Worm (Caenorhabditis elegans) whole organism, late embryonic: ENCODE results near the gene uncp-18.

Source experiments
- C38D4.7 ChIP-seq: fragments of 200-800 bp; sonication (Bioruptor generic); optimal IDR thresholded peaks from 2 replicates; lab custom pipeline; 2018; ENCODE audit warnings: mild to moderate bottlenecking, missing genetic modification characterization, moderate library complexity, missing compliant biosample characterization
- K09A11.1 ChIP-seq: sonication (generic microtip); optimal IDR thresholded peaks from 2 replicates; lab custom pipeline; 2017; ENCODE audit warnings: antibody characterized with exemption, mild to moderate bottlenecking, missing genetic modification characterization, missing compliant biosample characterization; ENCODE audit not compliant: insufficient read depth
- Y22D7AL.16 ChIP-seq: sonication (generic microtip); optimal IDR thresholded peaks from 2 replicates; lab custom pipeline; 2016; ENCODE audit warnings: missing genetic modification characterization, missing compliant biosample characterization
- ceh-18 ChIP-seq: sonication (generic microtip); optimal IDR thresholded peaks from 2 replicates; lab custom pipeline; 2016; ENCODE audit warnings: missing genetic modification characterization, missing compliant biosample characterization
- ceh-24 ChIP-seq: sonication (generic microtip); optimal IDR thresholded peaks from 2 replicates; lab custom pipeline; 2016; ENCODE audit warnings: mild to moderate bottlenecking, missing genetic modification characterization, missing compliant biosample characterization
- ceh-31 ChIP-seq: sonication (generic microtip); optimal IDR thresholded peaks from 2 replicates; lab custom pipeline; 2016; ENCODE audit warnings: missing genetic modification characterization, missing compliant biosample characterization
- ceh-34 ChIP-seq: sonication (generic microtip); optimal IDR thresholded peaks from 2 replicates; lab custom pipeline; 2016; ENCODE audit warnings: mild to moderate bottlenecking, missing genetic modification characterization, missing compliant biosample characterization
- ceh-45 ChIP-seq: fragments of 200-800 bp; sonication (Bioruptor generic); IDR thresholded peaks from 2 replicates; pipeline ENCODE4 v1.3.6; 2022; ENCODE audit warnings: missing genetic modification reagents, missing genetic modification characterization, missing compliant biosample characterization
- ceh-6 ChIP-seq: fragments of 200-800 bp; sonication (Bioruptor generic); optimal IDR thresholded peaks from 2 replicates; lab custom pipeline; 2018; ENCODE audit warnings: mild to moderate bottlenecking, missing genetic modification characterization, missing compliant biosample characterization
- ceh-9 ChIP-seq: sonication (generic microtip); optimal IDR thresholded peaks from 2 replicates; lab custom pipeline; 2016; ENCODE audit warnings: mild to moderate bottlenecking, missing genetic modification characterization, inconsistent platforms, missing compliant biosample characterization
- che-1 ChIP-seq: sonication (generic microtip); optimal IDR thresholded peaks from 2 replicates; lab custom pipeline; 2016; ENCODE audit warnings: mild to moderate bottlenecking, missing genetic modification characterization, missing compliant biosample characterization
- dmd-4 ChIP-seq: sonication (generic microtip); optimal IDR thresholded peaks from 2 replicates; lab custom pipeline; 2016; ENCODE audit warnings: borderline replicate concordance, missing genetic modification characterization, missing compliant biosample characterization
- elt-2 ChIP-seq: sonication (generic microtip); optimal IDR thresholded peaks from 2 replicates; lab custom pipeline; 2016; ENCODE audit warnings: missing genetic modification reagents, missing genetic modification characterization, missing compliant biosample characterization
- elt-4 ChIP-seq: sonication (generic microtip); optimal IDR thresholded peaks from 2 replicates; lab custom pipeline; 2016; ENCODE audit warnings: missing genetic modification characterization, missing compliant biosample characterization
- eyg-1 ChIP-seq: sonication (generic microtip); optimal IDR thresholded peaks from 2 replicates; lab custom pipeline; 2016; ENCODE audit warnings: missing genotype, missing genetic modification characterization, missing compliant biosample characterization
- fax-1 ChIP-seq: sonication (generic microtip); optimal IDR thresholded peaks from 2 replicates; lab custom pipeline; 2016; ENCODE audit warnings: missing genotype, missing genetic modification characterization, missing compliant biosample characterization
- fkh-10 ChIP-seq: fragments of 150-350 bp; optimal IDR thresholded peaks from 2 replicates; lab custom pipeline; 2014; ENCODE audit warnings: missing biosample characterization, missing genetic modification reagents, missing genetic modification characterization
- fkh-6 ChIP-seq: sonication (generic microtip); optimal IDR thresholded peaks from 2 replicates; lab custom pipeline; 2016; ENCODE audit warnings: missing genetic modification characterization, missing compliant biosample characterization
- gmeb-2 ChIP-seq: sonication (generic microtip); optimal IDR thresholded peaks from 2 replicates; lab custom pipeline; 2016; ENCODE audit warnings: missing genetic modification characterization, inconsistent platforms, missing compliant biosample characterization
- hlh-30 ChIP-seq: sonication (generic microtip); optimal IDR thresholded peaks from 2 replicates; lab custom pipeline; 2017; ENCODE audit warnings: antibody characterized with exemption, missing genetic modification characterization, missing compliant biosample characterization; ENCODE audit not compliant: insufficient read depth
- hlh-6 ChIP-seq: sonication (generic microtip); optimal IDR thresholded peaks from 2 replicates; lab custom pipeline; 2016; ENCODE audit warnings: missing genotype, missing genetic modification characterization, missing compliant biosample characterization
- hlh-8 ChIP-seq: sonication (generic microtip); optimal IDR thresholded peaks from 2 replicates; lab custom pipeline; 2016; ENCODE audit warnings: missing genotype, missing genetic modification characterization, missing compliant biosample characterization
- madf-2 ChIP-seq: sonication (generic microtip); optimal IDR thresholded peaks from 2 replicates; lab custom pipeline; 2017; ENCODE audit warnings: missing genetic modification characterization, missing compliant biosample characterization
- mec-3 ChIP-seq: sonication (generic microtip); optimal IDR thresholded peaks from 2 replicates; lab custom pipeline; 2016; ENCODE audit warnings: borderline replicate concordance, missing genetic modification characterization, missing compliant biosample characterization
- nfya-1 ChIP-seq: sonication (generic microtip); optimal IDR thresholded peaks from 2 replicates; lab custom pipeline; 2017; ENCODE audit warnings: missing genetic modification characterization, mild to moderate bottlenecking, missing compliant biosample characterization, antibody characterized with exemption, moderate library complexity
- nhr-232 ChIP-seq: sonication (generic microtip); optimal IDR thresholded peaks from 2 replicates; lab custom pipeline; 2016; ENCODE audit warnings: missing genetic modification characterization, missing compliant biosample characterization
- odd-2 ChIP-seq: sonication (generic microtip); optimal IDR thresholded peaks from 2 replicates; lab custom pipeline; 2017; ENCODE audit warnings: antibody characterized with exemption, mild to moderate bottlenecking, missing genetic modification characterization, missing compliant biosample characterization
- pag-3 ChIP-seq: sonication (generic microtip); optimal IDR thresholded peaks from 2 replicates; lab custom pipeline; 2016; ENCODE audit warnings: missing compliant biosample characterization, missing genetic modification characterization, borderline replicate concordance
- pax-1 ChIP-seq: fragments of 150-350 bp; optimal IDR thresholded peaks from 2 replicates; lab custom pipeline; 2014; ENCODE audit warnings: missing biosample characterization, missing genetic modification characterization
- pha-2 ChIP-seq: sonication (generic microtip); optimal IDR thresholded peaks from 2 replicates; lab custom pipeline; 2017; ENCODE audit warnings: mild to moderate bottlenecking, missing genetic modification characterization, missing compliant biosample characterization
- pqm-1 ChIP-seq: sonication (generic microtip); optimal IDR thresholded peaks from 2 replicates; lab custom pipeline; 2016; ENCODE audit warnings: missing genetic modification characterization, missing compliant biosample characterization
- pros-1 ChIP-seq: fragments of 150-350 bp; optimal IDR thresholded peaks from 2 replicates; lab custom pipeline; 2014; ENCODE audit warnings: missing biosample characterization, missing genetic modification reagents, missing genetic modification characterization
- ref-2 ChIP-seq: sonication (generic microtip); optimal IDR thresholded peaks from 2 replicates; lab custom pipeline; 2016; ENCODE audit warnings: missing genetic modification characterization, missing compliant biosample characterization
- rnt-1 ChIP-seq: sonication (generic microtip); optimal IDR thresholded peaks from 2 replicates; lab custom pipeline; 2016; ENCODE audit warnings: missing genetic modification characterization, missing compliant biosample characterization
- sdc-2 ChIP-seq: sonication (generic microtip); optimal IDR thresholded peaks from 2 replicates; lab custom pipeline; 2016; ENCODE audit warnings: missing genotype, missing genetic modification characterization, missing compliant biosample characterization
- sox-2 ChIP-seq: fragments of 200-800 bp; sonication (Bioruptor generic); IDR thresholded peaks from 2 replicates; pipeline ENCODE4 v1.3.6; 2022; ENCODE audit warnings: missing genetic modification reagents, missing genetic modification characterization, missing compliant biosample characterization
- sox-4 ChIP-seq: sonication (generic microtip); optimal IDR thresholded peaks from 2 replicates; lab custom pipeline; 2017; ENCODE audit warnings: mild to moderate bottlenecking, missing genetic modification characterization, inconsistent platforms, missing compliant biosample characterization
- syd-9 ChIP-seq: sonication (generic microtip); optimal IDR thresholded peaks from 2 replicates; lab custom pipeline; 2016; ENCODE audit warnings: mild to moderate bottlenecking, missing genetic modification characterization, moderate library complexity, missing compliant biosample characterization
- tbx-7 ChIP-seq: sonication (generic microtip); optimal IDR thresholded peaks from 2 replicates; lab custom pipeline; 2016; ENCODE audit warnings: missing genotype, missing genetic modification characterization, missing compliant biosample characterization
- unc-3 ChIP-seq, 2 experiments: fragments of 200-800 bp in 1 of 2; sonication (Bioruptor generic) in 1 of 2; sonication (generic microtip) in 1 of 2; conservative IDR thresholded peaks in 1 of 2; optimal IDR thresholded peaks in 1 of 2; 2 replicates each; pipeline versions ENCODE4 v1.3.6 to Lab custom; 2016 to 2022; ENCODE audit warnings: missing compliant biosample characterization in 2 of 2, missing genetic modification characterization in 2 of 2, missing genetic modification reagents in 1 of 2
- unc-55 ChIP-seq: sonication (generic microtip); optimal IDR thresholded peaks from 2 replicates; lab custom pipeline; 2017; ENCODE audit warnings: missing biosample characterization, missing genetic modification reagents, missing genetic modification characterization
- unc-86 ChIP-seq: sonication (generic microtip); optimal IDR thresholded peaks from 2 replicates; lab custom pipeline; 2016; ENCODE audit warnings: missing genetic modification characterization, missing compliant biosample characterization
- ztf-16 ChIP-seq: sonication (generic microtip); optimal IDR thresholded peaks from 2 replicates; lab custom pipeline; 2017; ENCODE audit warnings: missing genetic modification characterization, missing compliant biosample characterization

uncp-18 gene

ce11 chrIV:378838-379237 lies 11.5 kb upstream of the uncp-18 start:
- TF ChIP-seq unc-55 (GFP tag; lab: Kevin White, UChicago), result peak; percentile 68
- TF ChIP-seq pros-1 (tag; lab: Kevin White, UChicago), result no peak
- TF ChIP-seq, all 69 proteins: peak for 1

- TF ChIP-seq pax-1 (no peak), fax-1 (tag; lab: Kevin White, UChicago) (no peak), fkh-10 (GFP tag; lab: Kevin White, UChicago) (no peak), K09A11.1 (no peak), pha-2 (no peak), ceh-6 (GFP tag; lab: Kevin White, UChicago) (no peak), syd-9 (no peak), ceh-9 (tag; lab: Kevin White, UChicago) (no peak), ceh-45 (GFP tag; lab: Robert Waterston, UW) (no peak), elt-4 (no peak), tbx-7 (tag; lab: Kevin White, UChicago) (no peak), elt-2 (no peak), Y22D7AL.16 (tag; lab: Kevin White, UChicago) (no peak), odd-2 (no peak)
Measured at ce11 chrIV:379605-380004, 10.8 kb upstream of the uncp-18 start.

ce11 chrIV:383135-383731 lies 7.1 kb upstream of the uncp-18 start, which contains the start of gene spl-1:
Gene spl-1 (minus strand): TSS chrIV:383185.
- TF ChIP-seq elt-2 (peak; percentile 49), ztf-16 (tag; lab: Kevin White, UChicago) (no peak)

- TF ChIP-seq hlh-6 (tag; lab: Kevin White, UChicago) (peak; percentile 86), eyg-1 (tag; lab: Kevin White, UChicago) (peak; percentile 70), nhr-232 (tag; lab: Kevin White, UChicago) (peak; percentile 48), madf-2 (peak; percentile 43), dmd-4 (tag; lab: Kevin White, UChicago) (peak; percentile 93), ref-2 (tag; lab: Kevin White, UChicago) (peak; percentile 97), pros-1 (tag; lab: Kevin White, UChicago) (peak; percentile 22), tbx-7 (tag; lab: Kevin White, UChicago) (peak; percentile 92), hlh-30 (tag; lab: Kevin White, UChicago) (peak; percentile 26), sox-2 (GFP tag; lab: Robert Waterston, UW) (peak; percentile 64), ceh-31 (tag; lab: Kevin White, UChicago) (peak; percentile 100), ceh-34 (tag; lab: Kevin White, UChicago) (peak; percentile 97), che-1 (tag; lab: Kevin White, UChicago) (peak; percentile 43), gmeb-2 (tag; lab: Kevin White, UChicago) (peak; percentile 36), ztf-16 (tag; lab: Kevin White, UChicago) (peak; percentile 78), ceh-18 (peak; percentile 97), unc-86 (peak; percentile 86), mec-3 (tag; lab: Kevin White, UChicago) (peak; percentile 98), C38D4.7 (peak; percentile 51), fkh-6 (tag; lab: Kevin White, UChicago) (peak; percentile 86), pqm-1 (tag; lab: Kevin White, UChicago) (peak; percentile 97), rnt-1 (tag; lab: Kevin White, UChicago) (peak; percentile 98), sdc-2 (tag; lab: Kevin White, UChicago) (peak; percentile 67), nfya-1 (tag; lab: Kevin White, UChicago) (peak; percentile 86), hlh-8 (tag; lab: Kevin White, UChicago) (peak; percentile 95), unc-3 (GFP tag; conservative IDR thresholded peaks at IDR 0.05; lab: Robert Waterston, UW) (peak; percentile 69), unc-3 (tag; optimal IDR thresholded peaks at IDR 0.05; lab: Kevin White, UChicago) (peak; percentile 81), elt-2 (peak; percentile 78), sox-4 (tag; lab: Kevin White, UChicago) (peak; percentile 60), ceh-24 (tag; lab: Kevin White, UChicago) (peak; percentile 31), pax-1 (peak; percentile 10), ceh-45 (GFP tag; lab: Robert Waterston, UW) (peak; percentile 68), pha-2 (peak; percentile 33), pag-3 (peak; percentile 94)
Measured at ce11 chrIV:385150-385937, 5.0 kb upstream of the uncp-18 start, which contains the start of gene rps-24. Gene rps-24 (plus strand): TSS chrIV:385887.
